Worm (Caenorhabditis elegans) whole organism, young adult: Measurements from ENCODE around the gene fbxa-3.

Experiments
- F49E8.2 ChIP-seq: sonication (generic microtip); optimal IDR thresholded peaks from 3 replicates; lab custom pipeline; 2017; ENCODE audit warnings: missing genetic modification characterization, mild to moderate bottlenecking, missing compliant biosample characterization, antibody characterized with exemption, moderate library complexity; ENCODE audit not compliant: insufficient read depth
- F55B11.4 ChIP-seq: sonication (generic microtip); optimal IDR thresholded peaks from 2 replicates; lab custom pipeline; 2016; ENCODE audit warnings: missing compliant biosample characterization, missing genetic modification characterization, borderline replicate concordance; ENCODE audit not compliant: insufficient read depth
- K12H6.12 ChIP-seq: fragments of 200-800 bp; sonication (Bioruptor generic); optimal IDR thresholded peaks from 2 replicates; lab custom pipeline; 2018; ENCODE audit warnings: mild to moderate bottlenecking, missing genetic modification characterization, missing compliant biosample characterization
- Y53F4B.3 ChIP-seq: fragments of 200-800 bp; sonication (Bioruptor generic); IDR thresholded peaks from 2 replicates; pipeline ENCODE4 v1.3.6; 2022; ENCODE audit warnings: missing genetic modification reagents, missing genetic modification characterization, missing compliant biosample characterization
- ccch-3 ChIP-seq: fragments of 200-800 bp; sonication (Bioruptor generic); optimal IDR thresholded peaks from 2 replicates; lab custom pipeline; 2018; ENCODE audit warnings: mild to moderate bottlenecking, missing genetic modification characterization, missing compliant biosample characterization
- ets-4 ChIP-seq: fragments of 200-800 bp; sonication (Bioruptor generic); optimal IDR thresholded peaks from 2 replicates; lab custom pipeline; 2018; ENCODE audit warnings: mild to moderate bottlenecking, missing genetic modification characterization, missing compliant biosample characterization
- hlh-26 ChIP-seq: fragments of 200-800 bp; sonication (Bioruptor generic); conservative IDR thresholded peaks from 2 replicates; pipeline ENCODE4 v1.3.6; 2022; ENCODE audit warnings: missing genetic modification reagents, missing genetic modification characterization, missing compliant biosample characterization
- madf-6 ChIP-seq: fragments of 200-800 bp; sonication (Bioruptor generic); IDR thresholded peaks from 2 replicates; pipeline ENCODE4 v1.3.6; 2022; ENCODE audit warnings: missing genetic modification reagents, missing genetic modification characterization, missing compliant biosample characterization
- nfya-1 ChIP-seq: sonication (generic microtip); optimal IDR thresholded peaks from 2 replicates; lab custom pipeline; 2017; ENCODE audit warnings: antibody characterized with exemption, missing compliant biosample characterization, missing genetic modification characterization, borderline replicate concordance; ENCODE audit not compliant: insufficient read depth
- nfya-2 ChIP-seq: fragments of 200-800 bp; sonication (Bioruptor generic); IDR thresholded peaks from 2 replicates; pipeline ENCODE4 v1.3.6; 2022; ENCODE audit warnings: missing genetic modification reagents, missing genetic modification characterization, missing compliant biosample characterization
- pha-4 ChIP-seq: fragments of 150-350 bp; sonication (generic microtip); optimal IDR thresholded peaks from 2 replicates; lab custom pipeline; 2014; ENCODE audit warnings: missing biosample characterization, missing genetic modification reagents, missing genetic modification characterization
- rcor-1 ChIP-seq: fragments of 200-800 bp; sonication (Bioruptor generic); IDR thresholded peaks from 2 replicates; pipeline ENCODE4 v1.3.6; 2022; ENCODE audit warnings: missing genetic modification reagents, missing genetic modification characterization, missing compliant biosample characterization
- snpc-1.1 ChIP-seq: sonication (generic microtip); optimal IDR thresholded peaks from 2 replicates; lab custom pipeline; 2017; ENCODE audit warnings: missing genetic modification characterization, mild to moderate bottlenecking, missing compliant biosample characterization, antibody characterized with exemption, moderate library complexity, missing genotype, missing genetic modification reagents; ENCODE audit not compliant: insufficient read depth
- ztf-6 ChIP-seq: fragments of 200-800 bp; sonication (Bioruptor generic); IDR thresholded peaks from 2 replicates; pipeline ENCODE4 v1.3.6; 2022; ENCODE audit warnings: missing genetic modification reagents, missing genetic modification characterization, missing compliant biosample characterization

DNA sequence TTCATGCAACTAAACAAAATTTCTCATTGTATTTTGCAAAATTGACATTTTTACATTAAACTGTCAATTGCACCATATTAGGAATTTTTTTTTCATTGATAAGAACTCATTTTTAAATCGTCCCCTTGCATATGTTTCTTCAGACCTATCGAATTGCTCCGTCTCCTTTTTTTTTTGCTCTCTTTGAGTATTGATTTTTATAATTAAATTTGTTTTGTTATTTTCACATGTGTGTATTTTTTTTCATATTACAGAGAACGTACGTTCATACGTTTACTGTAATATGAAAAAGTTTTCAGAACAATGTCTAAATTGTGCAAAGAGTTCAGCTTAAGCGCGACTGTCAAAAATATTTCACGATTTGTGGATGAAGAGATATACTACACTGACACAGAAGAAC, 48.4 kb upstream of the fbxa-3 start, which contains the start of gene math-14:
- TF ChIP-seq ztf-6 (GFP tag; lab: Robert Waterston, UW) (no peak), snpc-1.1 (tag; lab: Kevin White, UChicago) (no peak), hlh-26 (GFP tag; lab: Robert Waterston, UW) (no peak), K12H6.12 (tag; lab: Kevin White, UChicago) (no peak), rcor-1 (GFP tag; lab: Robert Waterston, UW) (no peak), madf-6 (GFP tag; lab: Robert Waterston, UW) (no peak), nfya-1 (no peak), ets-4 (GFP tag; lab: Kevin White, UChicago) (no peak), nfya-2 (no peak), F49E8.2 (no peak), Y53F4B.3 (no peak), F55B11.4 (tag; lab: Kevin White, UChicago) (no peak), pha-4 (tag; lab: Kevin White, UChicago) (no peak), ccch-3 (GFP tag; lab: Kevin White, UChicago) (no peak)
